Fruit fly (Drosophila melanogaster) S2 (cell line): ENCODE measurements around the gene CG17036.

ENCODE experiments used
- CG8478 ChIP-seq: fragments of >200 bp; optimal IDR thresholded peaks from 2 replicates; lab custom pipeline; 2018
- CTCF ChIP-seq, 2 experiments: fragments of >200 bp; optimal IDR thresholded peaks; 2 replicates each; lab custom pipeline; 2018

DNA sequence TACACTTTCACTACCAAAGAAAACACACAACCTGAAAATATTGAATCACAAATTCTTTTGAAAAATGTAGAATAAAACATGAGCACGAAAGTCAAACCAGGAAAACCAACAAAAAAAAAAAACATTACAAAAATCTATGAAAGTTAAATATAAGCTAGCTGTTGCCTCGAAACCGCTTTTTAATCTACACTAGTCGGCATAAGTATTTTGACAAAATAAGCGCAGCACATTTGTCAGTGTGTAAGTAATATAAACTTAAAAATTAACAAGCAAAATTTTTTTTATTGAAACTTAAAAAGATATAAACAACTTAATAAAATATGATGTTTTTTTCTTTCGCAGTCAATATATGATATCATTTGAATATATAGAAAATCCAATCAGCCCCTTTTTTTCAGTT lies 12.3 kb upstream of the CG17036 start, which contains the start of gene CG5787:
- no peak for TF ChIP-seq CTCF (optimal IDR thresholded peaks at IDR 0.05; lab: Kevin White, UChicago)
- TF ChIP-seq CG8478 (lab: Kevin White, UChicago), result no peak
